Fruit fly (Drosophila melanogaster) whole organism, embryonic: ENCODE measurements around the gene CG31710.
A peak's percentile ranks its signal among the peaks of the same experiment; 100 is the strongest.

Experiments used
- Ada2b ChIP-seq: fragments of 200-800 bp; sonication (Bioruptor generic); IDR thresholded peaks from 2 replicates; pipeline ENCODE4 v1.3.6; 2022; ENCODE audit warnings: missing biosample characterization, missing genetic modification characterization
- CG10209 ChIP-seq: fragments of 200-800 bp; sonication (Bioruptor generic); optimal IDR thresholded peaks from 3 replicates; lab custom pipeline; 2017; ENCODE audit warnings: missing biosample characterization, mild to moderate bottlenecking, missing genetic modification characterization, missing genetic modification reagents
- CG11398 ChIP-seq: fragments of 200-800 bp; sonication (Bioruptor generic); optimal IDR thresholded peaks from 2 replicates; lab custom pipeline; 2016; ENCODE audit warnings: missing biosample characterization, missing genetic modification characterization
- CG11504 ChIP-seq: fragments of 200-800 bp; sonication (Bioruptor generic); optimal IDR thresholded peaks from 3 replicates; lab custom pipeline; 2019; ENCODE audit warnings: missing biosample characterization, mild to moderate bottlenecking, missing genetic modification characterization, moderate library complexity
- CG11560 ChIP-seq: fragments of 200-800 bp; sonication (Bioruptor generic); IDR thresholded peaks from 3 replicates; pipeline ENCODE4 v1.3.6; 2022; ENCODE audit warnings: missing biosample characterization, missing genetic modification characterization
- CG12155 ChIP-seq: fragments of 200-800 bp; sonication (Bioruptor generic); optimal IDR thresholded peaks from 3 replicates; lab custom pipeline; 2016; ENCODE audit warnings: missing biosample characterization, missing genetic modification characterization
- CG12391 ChIP-seq: fragments of 200-800 bp; sonication (Bioruptor generic); optimal IDR thresholded peaks from 3 replicates; lab custom pipeline; 2018; ENCODE audit warnings: missing biosample characterization, mild to moderate bottlenecking, missing genetic modification characterization, moderate library complexity
- CG16863 ChIP-seq: fragments of 200-800 bp; sonication (Bioruptor generic); optimal IDR thresholded peaks from 3 replicates; lab custom pipeline; 2016; ENCODE audit warnings: missing biosample characterization, missing genetic modification characterization
- CG17802 ChIP-seq: fragments of 200-800 bp; sonication (Bioruptor generic); optimal IDR thresholded peaks from 2 replicates; lab custom pipeline; 2018; ENCODE audit warnings: missing biosample characterization, mild to moderate bottlenecking, missing genetic modification characterization, moderate library complexity
- CG17912 ChIP-seq: fragments of 200-800 bp; sonication (Bioruptor generic); optimal IDR thresholded peaks from 2 replicates; lab custom pipeline; 2018; ENCODE audit warnings: missing biosample characterization, mild to moderate bottlenecking, missing genetic modification characterization
- CG18764 ChIP-seq: fragments of 200-800 bp; sonication (Bioruptor generic); optimal IDR thresholded peaks from 3 replicates; lab custom pipeline; 2016; ENCODE audit warnings: missing biosample characterization, missing genetic modification characterization
- CG2875 ChIP-seq: fragments of 200-800 bp; sonication (Bioruptor generic); optimal IDR thresholded peaks from 2 replicates; lab custom pipeline; 2017; ENCODE audit warnings: missing biosample characterization, mild to moderate bottlenecking, missing genetic modification characterization, missing genetic modification reagents
- CG31365 ChIP-seq: fragments of 200-800 bp; sonication (Bioruptor generic); optimal IDR thresholded peaks from 2 replicates; lab custom pipeline; 2018; ENCODE audit warnings: missing biosample characterization, mild to moderate bottlenecking, missing genetic modification characterization
- CG4282 ChIP-seq: fragments of 200-800 bp; sonication (Bioruptor generic); optimal IDR thresholded peaks from 2 replicates; lab custom pipeline; 2016; ENCODE audit warnings: missing biosample characterization, missing genetic modification characterization
- CG4360 ChIP-seq: fragments of 200-800 bp; sonication (Bioruptor generic); IDR thresholded peaks from 2 replicates; pipeline ENCODE4 v1.3.6; 2022; ENCODE audit warnings: missing biosample characterization, missing genetic modification characterization
- CG6272 ChIP-seq: fragments of 200-800 bp; sonication (Bioruptor generic); IDR thresholded peaks from 2 replicates; pipeline ENCODE4 v1.3.6; 2022; ENCODE audit warnings: missing biosample characterization, missing genetic modification characterization
- CG6813 ChIP-seq: fragments of 200-800 bp; sonication (Bioruptor generic); optimal IDR thresholded peaks from 2 replicates; lab custom pipeline; 2017; ENCODE audit warnings: missing biosample characterization, missing genetic modification characterization, mild to moderate bottlenecking, moderate library complexity, missing genetic modification reagents
- Camta ChIP-seq: fragments of 200-800 bp; sonication (Bioruptor generic); optimal IDR thresholded peaks from 2 replicates; lab custom pipeline; 2016; ENCODE audit warnings: missing biosample characterization, missing genetic modification characterization
- E2f1 ChIP-seq: fragments of 200-800 bp; sonication (Bioruptor generic); IDR thresholded peaks from 2 replicates; pipeline ENCODE4 v1.3.6; 2022; ENCODE audit warnings: missing biosample characterization, missing genetic modification characterization
- Fer1 ChIP-seq: fragments of 200-800 bp; sonication (Bioruptor generic); optimal IDR thresholded peaks from 2 replicates; lab custom pipeline; 2017; ENCODE audit warnings: missing biosample characterization, mild to moderate bottlenecking, missing genetic modification characterization
- Gsc ChIP-seq: fragments of 200-800 bp; sonication (Bioruptor generic); IDR thresholded peaks from 2 replicates; pipeline ENCODE4 v1.3.6; 2022; ENCODE audit warnings: missing biosample characterization, missing genetic modification characterization
- HLH4C ChIP-seq: fragments of 200-800 bp; sonication (Bioruptor generic); IDR thresholded peaks from 3 replicates; pipeline ENCODE4 v1.3.6; 2022; ENCODE audit warnings: missing biosample characterization, missing genetic modification characterization; ENCODE audit not compliant: partially characterized antibody
- Hmr ChIP-seq: fragments of 200-800 bp; sonication (Bioruptor generic); optimal IDR thresholded peaks from 3 replicates; lab custom pipeline; 2017; ENCODE audit warnings: mild to moderate bottlenecking, missing biosample characterization, missing genetic modification reagents, missing genetic modification characterization
- Jarid2 ChIP-seq: fragments of 200-800 bp; sonication (Bioruptor generic); optimal IDR thresholded peaks from 3 replicates; lab custom pipeline; 2017; ENCODE audit warnings: mild to moderate bottlenecking, missing biosample characterization, missing genetic modification reagents, missing genetic modification characterization
- Kr ChIP-seq: fragments of 200-800 bp; sonication (Bioruptor generic); optimal IDR thresholded peaks from 2 replicates; lab custom pipeline; 2017; ENCODE audit warnings: missing biosample characterization, mild to moderate bottlenecking, missing genetic modification characterization
- Max ChIP-seq: fragments of 200-800 bp; sonication (Bioruptor generic); optimal IDR thresholded peaks from 2 replicates; lab custom pipeline; 2016; ENCODE audit warnings: missing biosample characterization, mild to moderate bottlenecking, missing genetic modification characterization
- Meics ChIP-seq: fragments of 200-800 bp; sonication (Bioruptor generic); optimal IDR thresholded peaks from 2 replicates; lab custom pipeline; 2017; ENCODE audit warnings: missing biosample characterization, mild to moderate bottlenecking, missing genetic modification characterization
- Mrtf ChIP-seq: fragments of 200-800 bp; sonication (Bioruptor generic); IDR thresholded peaks from 3 replicates; pipeline ENCODE4 v1.3.6; 2022; ENCODE audit warnings: missing biosample characterization, missing genetic modification characterization
- Nf-YB ChIP-seq: fragments of 200-800 bp; sonication (Bioruptor generic); optimal IDR thresholded peaks from 3 replicates; lab custom pipeline; 2019; ENCODE audit warnings: missing biosample characterization, mild to moderate bottlenecking, missing genetic modification characterization, moderate library complexity
- Oli ChIP-seq: fragments of 200-800 bp; sonication (Bioruptor generic); optimal IDR thresholded peaks from 2 replicates; lab custom pipeline; 2018; ENCODE audit warnings: missing biosample characterization, mild to moderate bottlenecking, missing genetic modification characterization, moderate library complexity
- PHDP ChIP-seq: fragments of 200-800 bp; sonication (Bioruptor generic); optimal IDR thresholded peaks from 3 replicates; lab custom pipeline; 2018; ENCODE audit warnings: missing biosample characterization, mild to moderate bottlenecking, missing genetic modification characterization, moderate library complexity
- Ptx1 ChIP-seq: fragments of 200-800 bp; sonication (Bioruptor generic); IDR thresholded peaks from 2 replicates; pipeline ENCODE4 v1.3.6; 2022; ENCODE audit warnings: missing biosample characterization, missing genetic modification characterization
- Rfx ChIP-seq: fragments of 200-800 bp; sonication (Bioruptor generic); IDR thresholded peaks from 2 replicates; pipeline ENCODE4 v1.3.6; 2022; ENCODE audit warnings: missing biosample characterization, missing genetic modification characterization
- Scr ChIP-seq: fragments of 200-800 bp; sonication (Bioruptor generic); IDR thresholded peaks from 2 replicates; pipeline ENCODE4 v1.3.6; 2022; ENCODE audit warnings: missing biosample characterization, missing genetic modification characterization; ENCODE audit not compliant: partially characterized antibody
- Side ChIP-seq: fragments of 200-800 bp; sonication (Bioruptor generic); optimal IDR thresholded peaks from 2 replicates; lab custom pipeline; 2016; ENCODE audit warnings: missing biosample characterization, missing genetic modification characterization
- amos ChIP-seq: fragments of 200-800 bp; sonication (Bioruptor generic); IDR thresholded peaks from 2 replicates; pipeline ENCODE4 v1.3.6; 2022; ENCODE audit warnings: missing biosample characterization, missing genetic modification characterization; ENCODE audit not compliant: partially characterized antibody
- bigmax ChIP-seq: fragments of 200-800 bp; sonication (Bioruptor generic); optimal IDR thresholded peaks from 2 replicates; lab custom pipeline; 2018; ENCODE audit warnings: missing biosample characterization, mild to moderate bottlenecking, missing genetic modification characterization
- chn ChIP-seq: fragments of 200-800 bp; sonication (Bioruptor generic); optimal IDR thresholded peaks from 2 replicates; lab custom pipeline; 2016; ENCODE audit warnings: missing biosample characterization, missing genetic modification characterization
- corto ChIP-seq: fragments of 200-800 bp; sonication (Bioruptor generic); optimal IDR thresholded peaks from 2 replicates; lab custom pipeline; 2016; ENCODE audit warnings: missing biosample characterization, mild to moderate bottlenecking, missing genetic modification characterization, moderate library complexity
- en ChIP-seq: fragments of 200-800 bp; sonication (Bioruptor generic); optimal IDR thresholded peaks from 2 replicates; lab custom pipeline; 2016; ENCODE audit warnings: missing biosample characterization, missing genetic modification characterization
- gem ChIP-seq: fragments of 200-800 bp; sonication (Bioruptor generic); optimal IDR thresholded peaks from 2 replicates; lab custom pipeline; 2019; ENCODE audit warnings: missing biosample characterization, mild to moderate bottlenecking, missing genetic modification characterization, moderate library complexity
- grau ChIP-seq: fragments of 200-800 bp; optimal IDR thresholded peaks from 3 replicates; lab custom pipeline; 2019; ENCODE audit warnings: missing biosample characterization, mild to moderate bottlenecking, missing genetic modification characterization, moderate library complexity
- gsb-n ChIP-seq: fragments of 200-800 bp; sonication (Bioruptor generic); optimal IDR thresholded peaks from 3 replicates; lab custom pipeline; 2018; ENCODE audit warnings: missing biosample characterization, mild to moderate bottlenecking, missing genetic modification characterization
- her ChIP-seq: fragments of 200-800 bp; sonication (Bioruptor generic); optimal IDR thresholded peaks from 2 replicates; lab custom pipeline; 2016; ENCODE audit warnings: missing biosample characterization, missing genetic modification characterization
- inv ChIP-seq: fragments of 200-800 bp; sonication (Bioruptor generic); IDR thresholded peaks from 2 replicates; pipeline ENCODE4 v1.3.6; 2022; ENCODE audit warnings: missing biosample characterization, missing genetic modification characterization; ENCODE audit not compliant: partially characterized antibody
- org-1 ChIP-seq: fragments of 200-800 bp; sonication (Bioruptor generic); optimal IDR thresholded peaks from 2 replicates; lab custom pipeline; 2017; ENCODE audit warnings: missing biosample characterization, missing genetic modification characterization
- peb ChIP-seq: fragments of 200-800 bp; sonication (Bioruptor generic); IDR thresholded peaks from 2 replicates; pipeline ENCODE4 v1.3.6; 2022; ENCODE audit warnings: missing biosample characterization, missing genetic modification characterization
- rib ChIP-seq: fragments of 200-800 bp; sonication (Bioruptor generic); IDR thresholded peaks from 2 replicates; pipeline ENCODE4 v1.3.6; 2022; ENCODE audit warnings: missing biosample characterization, missing genetic modification characterization
- scrt ChIP-seq: fragments of 200-800 bp; sonication (Bioruptor generic); optimal IDR thresholded peaks from 2 replicates; lab custom pipeline; 2018; ENCODE audit warnings: missing biosample characterization, mild to moderate bottlenecking, missing genetic modification characterization, moderate library complexity
- so ChIP-seq: fragments of 200-800 bp; sonication (Bioruptor generic); IDR thresholded peaks from 3 replicates; pipeline ENCODE4 v1.3.6; 2022; ENCODE audit warnings: missing biosample characterization, missing genetic modification characterization
- vfl ChIP-seq: fragments of 200-800 bp; sonication (Bioruptor generic); optimal IDR thresholded peaks from 2 replicates; lab custom pipeline; 2016; ENCODE audit warnings: missing biosample characterization, missing genetic modification characterization
- zfh2 ChIP-seq: fragments of 200-800 bp; sonication (Bioruptor generic); optimal IDR thresholded peaks from 2 replicates; lab custom pipeline; 2016; ENCODE audit warnings: missing biosample characterization, missing genetic modification characterization

The CG31710 gene

dm6 chr2L:9754817-9755216 is 49.1 kb upstream of the CG31710 start:
- TF ChIP-seq HLH4C (GFP tag; lab: Robert Waterston, UW) (no peak), CG6813 (GFP tag; lab: Kevin White, UChicago) (no peak), PHDP (no peak), inv (GFP tag; lab: Robert Waterston, UW) (no peak), zfh2 (GFP tag; lab: Kevin White, UChicago) (no peak), amos (no peak), grau (tag; lab: Kevin White, UChicago) (peak; percentile 2), Fer1 (GFP tag; lab: Kevin White, UChicago) (peak; percentile 38), Ptx1 (GFP tag; lab: Robert Waterston, UW) (no peak), Meics (no peak), CG4360 (GFP tag; lab: Robert Waterston, UW) (no peak), CG6272 (no peak), Rfx (no peak), so (GFP tag; lab: Robert Waterston, UW) (no peak), gsb-n (tag; lab: Kevin White, UChicago) (no peak), Hmr (GFP tag; lab: Kevin White, UChicago) (peak; percentile 20), CG17802 (tag; lab: Kevin White, UChicago) (no peak), rib (GFP tag; lab: Robert Waterston, UW) (no peak), chn (GFP tag; lab: Kevin White, UChicago) (no peak), CG12155 (no peak), CG11398 (GFP tag; lab: Kevin White, UChicago) (no peak), CG4282 (GFP tag; lab: Kevin White, UChicago) (no peak), Scr (GFP tag; lab: Robert Waterston, UW) (no peak), Side (no peak), CG12391 (no peak), peb (GFP tag; lab: Robert Waterston, UW) (no peak), Max (no peak), her (no peak), Nf-YB (GFP tag; lab: Kevin White, UChicago) (no peak), CG31365 (tag; lab: Kevin White, UChicago) (no peak), CG16863 (GFP tag; lab: Kevin White, UChicago) (no peak), Gsc (GFP tag; lab: Robert Waterston, UW) (no peak), Kr (GFP tag; lab: Kevin White, UChicago) (no peak), vfl (GFP tag; lab: Kevin White, UChicago) (no peak), CG17912 (GFP tag; lab: Kevin White, UChicago) (no peak), org-1 (no peak), Mrtf (GFP tag; lab: Robert Waterston, UW) (no peak), scrt (peak; percentile 24), Jarid2 (GFP tag; lab: Kevin White, UChicago) (no peak), CG10209 (GFP tag; lab: Kevin White, UChicago) (no peak), bigmax (no peak), CG2875 (GFP tag; lab: Kevin White, UChicago) (no peak), CG18764 (GFP tag; lab: Kevin White, UChicago) (no peak), corto (GFP tag; lab: Kevin White, UChicago) (no peak), CG11560 (tag; lab: Robert Waterston, UW) (no peak), E2f1 (no peak), Camta (GFP tag; lab: Kevin White, UChicago) (no peak), CG11504 (tag; lab: Kevin White, UChicago) (peak; percentile 23), gem (tag; lab: Kevin White, UChicago) (peak; percentile 15), en (GFP tag; lab: Kevin White, UChicago) (no peak), Oli (tag; lab: Kevin White, UChicago) (no peak), Ada2b (GFP tag; lab: Robert Waterston, UW) (no peak)
